Fruit fly (Drosophila melanogaster) whole organism, embryonic: Measurements from ENCODE around the gene Nrx-IV.
A peak's percentile ranks its signal among the peaks of the same experiment; 100 is the strongest.

Experiments
- Atf3 ChIP-seq: fragments of 200-800 bp; sonication (Bioruptor generic); optimal IDR thresholded peaks from 3 replicates; lab custom pipeline; 2016; ENCODE audit warnings: missing biosample characterization, missing genetic modification characterization
- CG1024 ChIP-seq: fragments of 200-800 bp; sonication (Bioruptor generic); IDR thresholded peaks from 2 replicates; pipeline ENCODE4 v1.3.6; 2022; ENCODE audit warnings: missing biosample characterization, missing genetic modification characterization
- CG10267 ChIP-seq: fragments of 200-800 bp; sonication (Bioruptor generic); optimal IDR thresholded peaks from 2 replicates; lab custom pipeline; 2018; ENCODE audit warnings: missing biosample characterization, mild to moderate bottlenecking, missing genetic modification characterization, moderate library complexity
- CG11504 ChIP-seq: fragments of 200-800 bp; sonication (Bioruptor generic); optimal IDR thresholded peaks from 3 replicates; lab custom pipeline; 2019; ENCODE audit warnings: missing biosample characterization, mild to moderate bottlenecking, missing genetic modification characterization, moderate library complexity
- CG1233 ChIP-seq: fragments of 200-800 bp; sonication (Bioruptor generic); optimal IDR thresholded peaks from 4 replicates; lab custom pipeline; 2018; ENCODE audit warnings: missing biosample characterization, mild to moderate bottlenecking, missing genetic modification characterization
- CG12744 ChIP-seq: fragments of 200-800 bp; sonication (Bioruptor generic); optimal IDR thresholded peaks from 2 replicates; lab custom pipeline; 2016; ENCODE audit warnings: missing biosample characterization, missing genetic modification characterization
- CG12942 ChIP-seq: fragments of 200-800 bp; sonication (Bioruptor generic); optimal IDR thresholded peaks from 3 replicates; lab custom pipeline; 2016; ENCODE audit warnings: missing biosample characterization, missing genetic modification characterization
- CG14441 ChIP-seq: fragments of 200-800 bp; sonication (Bioruptor generic); IDR thresholded peaks from 2 replicates; pipeline ENCODE4 v1.3.6; 2022; ENCODE audit warnings: missing biosample characterization, missing genetic modification characterization
- CG14710 ChIP-seq: fragments of 200-800 bp; sonication (Bioruptor generic); optimal IDR thresholded peaks from 3 replicates; lab custom pipeline; 2019; ENCODE audit warnings: missing biosample characterization, mild to moderate bottlenecking, missing genetic modification characterization, moderate library complexity
- CG15479 ChIP-seq: fragments of 200-800 bp; sonication (Bioruptor generic); optimal IDR thresholded peaks from 3 replicates; lab custom pipeline; 2019; ENCODE audit warnings: missing biosample characterization, mild to moderate bottlenecking, missing genetic modification characterization, moderate library complexity
- CG15601 ChIP-seq: fragments of 200-800 bp; sonication (Bioruptor generic); optimal IDR thresholded peaks from 3 replicates; lab custom pipeline; 2019; ENCODE audit warnings: missing biosample characterization, mild to moderate bottlenecking, missing genetic modification characterization, moderate library complexity
- CG1647 ChIP-seq: fragments of 200-800 bp; sonication (Bioruptor generic); optimal IDR thresholded peaks from 3 replicates; lab custom pipeline; 2016; ENCODE audit warnings: missing biosample characterization, missing genetic modification characterization
- CG17361 ChIP-seq: fragments of 200-800 bp; sonication (Bioruptor generic); IDR thresholded peaks from 3 replicates; pipeline ENCODE4 v1.3.6; 2022; ENCODE audit warnings: missing biosample characterization, missing genetic modification characterization
- CG32532 ChIP-seq: fragments of 200-800 bp; sonication (Bioruptor generic); IDR thresholded peaks from 2 replicates; pipeline ENCODE4 v1.3.6; 2022; ENCODE audit warnings: missing biosample characterization, missing genetic modification characterization
- CG32772 ChIP-seq: fragments of 200-800 bp; sonication (Bioruptor generic); IDR thresholded peaks from 2 replicates; pipeline ENCODE4 v1.3.6; 2022; ENCODE audit warnings: missing biosample characterization, missing genetic modification characterization
- CG33557 ChIP-seq: fragments of 200-800 bp; sonication (Bioruptor generic); optimal IDR thresholded peaks from 2 replicates; lab custom pipeline; 2019; ENCODE audit warnings: missing biosample characterization, mild to moderate bottlenecking, missing genetic modification characterization, moderate library complexity
- CG7556 ChIP-seq: fragments of 200-800 bp; sonication (Bioruptor generic); optimal IDR thresholded peaks from 2 replicates; lab custom pipeline; 2017; ENCODE audit warnings: missing biosample characterization, mild to moderate bottlenecking, missing genetic modification characterization
- CG7839 ChIP-seq: fragments of 200-800 bp; sonication (Bioruptor generic); optimal IDR thresholded peaks from 3 replicates; lab custom pipeline; 2018; ENCODE audit warnings: missing biosample characterization, mild to moderate bottlenecking, missing genetic modification characterization, moderate library complexity
- CG9727 ChIP-seq: fragments of 200-800 bp; sonication (Bioruptor generic); optimal IDR thresholded peaks from 3 replicates; lab custom pipeline; 2017; ENCODE audit warnings: missing biosample characterization, mild to moderate bottlenecking, missing genetic modification characterization
- CoRest ChIP-seq: fragments of 200-800 bp; sonication (Bioruptor generic); optimal IDR thresholded peaks from 3 replicates; lab custom pipeline; 2018; ENCODE audit warnings: missing biosample characterization, mild to moderate bottlenecking, missing genetic modification characterization, moderate library complexity
- Dfd ChIP-seq, 2 experiments: fragments of >200 bp; optimal IDR thresholded peaks; 2 replicates each; lab custom pipeline; 2017; ENCODE audit warnings: missing biosample characterization in 2 of 2, missing genetic modification characterization in 2 of 2
- HLHmδ ChIP-seq: fragments of 200-800 bp; sonication (Bioruptor generic); optimal IDR thresholded peaks from 2 replicates; lab custom pipeline; 2018; ENCODE audit warnings: missing biosample characterization, mild to moderate bottlenecking, missing genetic modification characterization, moderate library complexity
- Mad ChIP-seq: fragments of 200-800 bp; sonication (Bioruptor generic); optimal IDR thresholded peaks from 2 replicates; lab custom pipeline; 2016; ENCODE audit warnings: missing biosample characterization, missing genetic modification characterization
- Neu2 ChIP-seq: fragments of 200-800 bp; sonication (Bioruptor generic); optimal IDR thresholded peaks from 3 replicates; lab custom pipeline; 2016; ENCODE audit warnings: missing biosample characterization, missing genetic modification characterization, borderline replicate concordance
- Sox102F ChIP-seq: fragments of 200-800 bp; sonication (Bioruptor generic); optimal IDR thresholded peaks from 2 replicates; lab custom pipeline; 2018; ENCODE audit warnings: missing biosample characterization, mild to moderate bottlenecking, missing genetic modification characterization, moderate library complexity
- Spps ChIP-seq: fragments of 200-800 bp; sonication (Bioruptor generic); optimal IDR thresholded peaks from 2 replicates; lab custom pipeline; 2018; ENCODE audit warnings: missing biosample characterization, mild to moderate bottlenecking, missing genetic modification characterization
- Stat92E ChIP-seq, 3 experiments: fragments of >200 bp in 2 of 3; fragments of 200-800 bp in 1 of 3; sonication (Bioruptor generic) in 1 of 3; optimal IDR thresholded peaks; 2 replicates each; lab custom pipeline; 2017 to 2019; ENCODE audit warnings: missing biosample characterization in 3 of 3, missing genetic modification characterization in 3 of 3, mild to moderate bottlenecking in 1 of 3, moderate library complexity in 1 of 3
- Vsx1 ChIP-seq: fragments of 200-800 bp; sonication (Bioruptor generic); optimal IDR thresholded peaks from 2 replicates; lab custom pipeline; 2017; ENCODE audit warnings: missing biosample characterization, mild to moderate bottlenecking, missing genetic modification characterization, missing genetic modification reagents
- Xrp1 ChIP-seq: fragments of 200-800 bp; sonication (Bioruptor generic); IDR thresholded peaks from 2 replicates; pipeline ENCODE4 v1.3.6; 2022; ENCODE audit warnings: missing biosample characterization, missing genetic modification characterization
- az2 ChIP-seq: fragments of 200-800 bp; sonication (Bioruptor generic); optimal IDR thresholded peaks from 3 replicates; lab custom pipeline; 2016; ENCODE audit warnings: missing biosample characterization, missing genetic modification characterization
- dm ChIP-seq: fragments of 200-800 bp; sonication (Bioruptor generic); optimal IDR thresholded peaks from 3 replicates; lab custom pipeline; 2016; ENCODE audit warnings: missing biosample characterization, missing genetic modification characterization
- ewg ChIP-seq: fragments of 200-800 bp; sonication (Bioruptor generic); optimal IDR thresholded peaks from 3 replicates; lab custom pipeline; 2017; ENCODE audit warnings: mild to moderate bottlenecking, missing biosample characterization, missing genetic modification reagents, missing genetic modification characterization
- exex ChIP-seq: fragments of 200-800 bp; sonication (Bioruptor generic); optimal IDR thresholded peaks from 4 replicates; lab custom pipeline; 2018; ENCODE audit warnings: missing biosample characterization, mild to moderate bottlenecking, missing genetic modification characterization, moderate library complexity
- fd102C ChIP-seq: fragments of 200-800 bp; sonication (Bioruptor generic); optimal IDR thresholded peaks from 2 replicates; lab custom pipeline; 2018; ENCODE audit warnings: missing biosample characterization, mild to moderate bottlenecking, missing genetic modification characterization, moderate library complexity
- gfzf ChIP-seq: fragments of 200-800 bp; sonication (Bioruptor generic); optimal IDR thresholded peaks from 2 replicates; lab custom pipeline; 2016; ENCODE audit warnings: missing biosample characterization, mild to moderate bottlenecking, missing genetic modification characterization, moderate library complexity
- hth ChIP-seq: fragments of >200 bp; optimal IDR thresholded peaks from 2 replicates; lab custom pipeline; 2017; ENCODE audit warnings: inconsistent platforms
- ind ChIP-seq: fragments of 200-800 bp; sonication (Bioruptor generic); optimal IDR thresholded peaks from 3 replicates; lab custom pipeline; 2016; ENCODE audit warnings: missing biosample characterization, missing genetic modification characterization
- inv ChIP-seq: fragments of 200-800 bp; sonication (Bioruptor generic); IDR thresholded peaks from 2 replicates; pipeline ENCODE4 v1.3.6; 2022; ENCODE audit warnings: missing biosample characterization, missing genetic modification characterization; ENCODE audit not compliant: partially characterized antibody
- kah ChIP-seq: fragments of 200-800 bp; sonication (Bioruptor generic); optimal IDR thresholded peaks from 2 replicates; lab custom pipeline; 2018; ENCODE audit warnings: missing biosample characterization, mild to moderate bottlenecking, missing genetic modification characterization
- lab ChIP-seq: fragments of 200-800 bp; sonication (Bioruptor generic); optimal IDR thresholded peaks from 3 replicates; lab custom pipeline; 2017; ENCODE audit warnings: missing biosample characterization, missing genetic modification characterization, mild to moderate bottlenecking, moderate library complexity, missing genetic modification reagents
- lola ChIP-seq, 3 experiments: fragments of >200 bp in 2 of 3; fragments of 200-800 bp in 1 of 3; sonication (Bioruptor generic) in 1 of 3; optimal IDR thresholded peaks; 2 replicates each; lab custom pipeline; 2017 to 2019; ENCODE audit warnings: missing biosample characterization in 3 of 3, missing genetic modification characterization in 3 of 3, mild to moderate bottlenecking in 1 of 3, moderate library complexity in 1 of 3
- pita ChIP-seq: fragments of 200-800 bp; sonication (Bioruptor generic); optimal IDR thresholded peaks from 2 replicates; lab custom pipeline; 2017; ENCODE audit warnings: missing biosample characterization, mild to moderate bottlenecking, missing genetic modification characterization
- repo ChIP-seq: fragments of 200-800 bp; sonication (Bioruptor generic); optimal IDR thresholded peaks from 2 replicates; lab custom pipeline; 2016; ENCODE audit warnings: missing biosample characterization, missing genetic modification characterization
- ro ChIP-seq: fragments of 200-800 bp; sonication (Bioruptor generic); IDR thresholded peaks from 2 replicates; pipeline ENCODE4 v1.3.6; 2022; ENCODE audit warnings: missing biosample characterization, missing genetic modification characterization
- run ChIP-seq: fragments of 200-800 bp; sonication (Bioruptor generic); optimal IDR thresholded peaks from 3 replicates; lab custom pipeline; 2018; ENCODE audit warnings: missing biosample characterization, mild to moderate bottlenecking, missing genetic modification characterization
- sob ChIP-seq: fragments of 200-800 bp; sonication (Bioruptor generic); IDR thresholded peaks from 2 replicates; pipeline ENCODE4 v1.3.6; 2022; ENCODE audit warnings: missing biosample characterization, missing genetic modification characterization
- z ChIP-seq: fragments of 200-800 bp; sonication (Bioruptor generic); IDR thresholded peaks from 3 replicates; pipeline ENCODE4 v1.3.6; 2022; ENCODE audit warnings: missing biosample characterization, missing genetic modification characterization
- zf30C ChIP-seq: fragments of 200-800 bp; sonication (Bioruptor generic); optimal IDR thresholded peaks from 3 replicates; lab custom pipeline; 2018; ENCODE audit warnings: missing biosample characterization, mild to moderate bottlenecking, missing genetic modification characterization

The Nrx-IV gene

dm6 chr3L:12145709-12146694, at the start of gene Nrx-IV, which contains the start of gene eIF3l:
Gene Nrx-IV, plus strand, starts transcription at chr3L:12146519.
Gene eIF3l, minus strand, starts transcription at chr3L:12146097.
- TF ChIP-seq fd102C (GFP tag; lab: Kevin White, UChicago) (no peak), CG15601 (tag; lab: Kevin White, UChicago) (no peak), CoRest (tag; lab: Kevin White, UChicago) (no peak), CG11504 (no peak), lab (GFP tag; lab: Kevin White, UChicago) (no peak), inv (peak; percentile 72), ind (GFP tag; lab: Kevin White, UChicago) (no peak), CG7556 (GFP tag; lab: Kevin White, UChicago) (no peak), CG32772 (no peak), Spps (no peak), Sox102F (no peak), HLHmδ (GFP tag; lab: Kevin White, UChicago) (peak; percentile 39), ro (no peak), az2 (no peak), dm (GFP tag; lab: Kevin White, UChicago) (no peak), CG1024 (GFP tag; lab: Robert Waterston, UW) (no peak), Neu2 (GFP tag; lab: Kevin White, UChicago) (no peak), gfzf (GFP tag; lab: Kevin White, UChicago) (peak; percentile 81), Vsx1 (GFP tag; lab: Kevin White, UChicago) (no peak), pita (GFP tag; lab: Kevin White, UChicago) (no peak), CG17361 (GFP tag; lab: Robert Waterston, UW) (no peak; the same call in 2 of the 3 replicates), CG15479 (GFP tag; lab: Kevin White, UChicago) (no peak), zf30C (GFP tag; lab: Kevin White, UChicago) (no peak), z (GFP tag; lab: Robert Waterston, UW) (no peak), CG9727 (GFP tag; lab: Kevin White, UChicago) (no peak), CG32532 (GFP tag; lab: Robert Waterston, UW) (no peak), hth (lab: Kevin White, UChicago) (no peak), CG14441 (GFP tag; lab: Robert Waterston, UW) (no peak), CG14710 (tag; lab: Kevin White, UChicago) (peak; percentile 60), CG1233 (no peak), Xrp1 (GFP tag; lab: Robert Waterston, UW) (no peak), lola (GFP tag; optimal IDR thresholded peaks at IDR 0.05; lab: Kevin White, UChicago) (no peak), Atf3 (GFP tag; lab: Kevin White, UChicago) (no peak), CG12942 (GFP tag; lab: Kevin White, UChicago) (no peak), CG12744 (GFP tag; lab: Kevin White, UChicago) (no peak), Stat92E (GFP tag; optimal IDR thresholded peaks at IDR 0.05; lab: Kevin White, UChicago) (no peak), kah (peak; percentile 11), CG10267 (peak; percentile 31), exex (tag; lab: Kevin White, UChicago) (no peak), CG33557 (GFP tag; lab: Kevin White, UChicago) (no peak), repo (no peak), CG1647 (GFP tag; lab: Kevin White, UChicago) (no peak), CG7839 (tag; lab: Kevin White, UChicago) (no peak), ewg (GFP tag; lab: Kevin White, UChicago) (no peak), Dfd (GFP tag; optimal IDR thresholded peaks at IDR 0.05; lab: Kevin White, UChicago) (no peak), sob (GFP tag; lab: Robert Waterston, UW) (no peak), run (tag; lab: Kevin White, UChicago) (no peak), Mad (GFP tag; lab: Kevin White, UChicago) (no peak)
